Worm (Caenorhabditis elegans) whole organism, L2 larva: ENCODE data around the gene H14N18.2.

Source experiments
- C34F6.9 ChIP-seq: fragments of 150-350 bp; optimal IDR thresholded peaks from 2 replicates; lab custom pipeline; 2014; ENCODE audit warnings: missing biosample characterization, missing genetic modification characterization
- F13H6.1 ChIP-seq: sonication (generic microtip); optimal IDR thresholded peaks from 2 replicates; lab custom pipeline; 2016; ENCODE audit warnings: missing genetic modification characterization, missing compliant biosample characterization
- R02D3.7 ChIP-seq: fragments of 150-350 bp; optimal IDR thresholded peaks from 2 replicates; lab custom pipeline; 2014; ENCODE audit warnings: missing biosample characterization, missing genetic modification characterization
- Y55F3AM.14 ChIP-seq: fragments of 200-800 bp; sonication (Bioruptor generic); optimal IDR thresholded peaks from 2 replicates; lab custom pipeline; 2018; ENCODE audit warnings: mild to moderate bottlenecking, missing genetic modification characterization, missing compliant biosample characterization
- alr-1 ChIP-seq: fragments of 150-350 bp; optimal IDR thresholded peaks from 2 replicates; lab custom pipeline; 2014; ENCODE audit warnings: missing biosample characterization, missing genetic modification characterization
- aly-2 ChIP-seq: fragments of 150-350 bp; optimal IDR thresholded peaks from 2 replicates; lab custom pipeline; 2014; ENCODE audit warnings: missing biosample characterization, missing genetic modification characterization
- blmp-1 ChIP-seq: sonication (generic microtip); optimal IDR thresholded peaks from 2 replicates; lab custom pipeline; 2017; ENCODE audit warnings: missing genetic modification characterization, mild to moderate bottlenecking, missing compliant biosample characterization, antibody characterized with exemption, moderate library complexity; ENCODE audit not compliant: insufficient read depth
- ceh-82 ChIP-seq: fragments of 150-350 bp; optimal IDR thresholded peaks from 2 replicates; lab custom pipeline; 2014; ENCODE audit warnings: missing biosample characterization, missing genetic modification characterization
- crh-2 ChIP-seq: sonication (generic microtip); optimal IDR thresholded peaks from 2 replicates; lab custom pipeline; 2017; ENCODE audit warnings: missing biosample characterization, missing genetic modification characterization
- dmd-4 ChIP-seq: sonication (generic microtip); optimal IDR thresholded peaks from 2 replicates; lab custom pipeline; 2017; ENCODE audit warnings: missing biosample characterization, missing genetic modification characterization
- egl-27 ChIP-seq: sonication (generic microtip); optimal IDR thresholded peaks from 3 replicates; lab custom pipeline; 2017; ENCODE audit warnings: missing biosample characterization, missing genetic modification reagents, missing genetic modification characterization
- elt-3 ChIP-seq: sonication (generic microtip); optimal IDR thresholded peaks from 2 replicates; lab custom pipeline; 2017; ENCODE audit warnings: missing biosample characterization, missing genetic modification characterization
- fos-1 ChIP-seq: fragments of 150-350 bp; optimal IDR thresholded peaks from 2 replicates; lab custom pipeline; 2014; ENCODE audit warnings: missing biosample characterization, missing genetic modification characterization
- gmeb-1 ChIP-seq: fragments of 150-350 bp; optimal IDR thresholded peaks from 2 replicates; lab custom pipeline; 2014; ENCODE audit warnings: missing biosample characterization, missing genetic modification characterization
- lin-11 ChIP-seq: fragments of 150-350 bp; sonication (generic microtip); optimal IDR thresholded peaks from 2 replicates; lab custom pipeline; 2014; ENCODE audit warnings: missing biosample characterization, missing genetic modification characterization, inconsistent platforms, mixed read lengths
- lin-39 ChIP-seq: fragments of 150-350 bp; optimal IDR thresholded peaks from 2 replicates; lab custom pipeline; 2014; ENCODE audit warnings: missing biosample characterization, missing genetic modification reagents, missing genetic modification characterization
- lsy-2 ChIP-seq, 2 experiments: fragments of 150-350 bp in 1 of 2; sonication (generic microtip) in 1 of 2; optimal IDR thresholded peaks; 2 replicates each; lab custom pipeline; 2014 to 2017; ENCODE audit warnings: missing biosample characterization in 2 of 2, missing genetic modification characterization in 2 of 2
- mdl-1 ChIP-seq, 2 experiments: fragments of 150-350 bp in 1 of 2; sonication (generic microtip) in 1 of 2; optimal IDR thresholded peaks; 2 replicates each; lab custom pipeline; 2017; ENCODE audit warnings: missing biosample characterization in 2 of 2, missing genetic modification characterization in 2 of 2
- nhr-10 ChIP-seq: sonication (generic microtip); optimal IDR thresholded peaks from 2 replicates; lab custom pipeline; 2017; ENCODE audit warnings: missing biosample characterization, missing genetic modification characterization
- nhr-12 ChIP-seq: fragments of 150-350 bp; optimal IDR thresholded peaks from 2 replicates; lab custom pipeline; 2014; ENCODE audit warnings: missing biosample characterization, missing genetic modification characterization
- nhr-129 ChIP-seq: fragments of 150-350 bp; optimal IDR thresholded peaks from 2 replicates; lab custom pipeline; 2014; ENCODE audit warnings: missing biosample characterization, missing genetic modification characterization
- nhr-21 ChIP-seq: fragments of 150-350 bp; optimal IDR thresholded peaks from 2 replicates; lab custom pipeline; 2014; ENCODE audit warnings: missing biosample characterization, missing genetic modification characterization
- nhr-23 ChIP-seq: fragments of 150-350 bp; optimal IDR thresholded peaks from 2 replicates; lab custom pipeline; 2014; ENCODE audit warnings: missing biosample characterization, missing genetic modification reagents, missing genetic modification characterization
- nhr-237 ChIP-seq: fragments of 150-350 bp; optimal IDR thresholded peaks from 2 replicates; lab custom pipeline; 2014; ENCODE audit warnings: missing biosample characterization, missing genetic modification characterization
- nhr-25 ChIP-seq: fragments of 150-350 bp; sonication (generic microtip); optimal IDR thresholded peaks from 3 replicates; lab custom pipeline; 2014; ENCODE audit warnings: missing biosample characterization, missing genetic modification characterization
- nhr-6 ChIP-seq: fragments of 150-350 bp; optimal IDR thresholded peaks from 2 replicates; lab custom pipeline; 2014; ENCODE audit warnings: missing biosample characterization, missing genetic modification characterization
- nhr-77 ChIP-seq: fragments of 150-350 bp; optimal IDR thresholded peaks from 2 replicates; lab custom pipeline; 2014; ENCODE audit warnings: missing biosample characterization, missing genetic modification characterization
- sem-4 ChIP-seq: fragments of 150-350 bp; optimal IDR thresholded peaks from 2 replicates; lab custom pipeline; 2014; ENCODE audit warnings: missing biosample characterization, missing genetic modification reagents, missing genetic modification characterization
- sma-9 ChIP-seq, 2 experiments: fragments of 150-350 bp in 1 of 2; sonication (generic microtip) in 1 of 2; optimal IDR thresholded peaks; 2 replicates each; lab custom pipeline; 2014 to 2016; ENCODE audit warnings: missing genetic modification characterization in 2 of 2, mild to moderate bottlenecking in 1 of 2, missing biosample characterization in 1 of 2, missing compliant biosample characterization in 1 of 2, missing genetic modification reagents in 1 of 2, moderate library complexity in 1 of 2
- snpc-4 ChIP-seq: fragments of 150-350 bp; optimal IDR thresholded peaks from 2 replicates; lab custom pipeline; 2014; ENCODE audit warnings: missing biosample characterization, missing genetic modification characterization
- unc-39 ChIP-seq: fragments of 150-350 bp; optimal IDR thresholded peaks from 2 replicates; lab custom pipeline; 2014; ENCODE audit warnings: missing biosample characterization, missing genetic modification characterization
- unc-55 ChIP-seq: fragments of 150-350 bp; sonication (generic microtip); optimal IDR thresholded peaks from 3 replicates; lab custom pipeline; 2014; ENCODE audit warnings: missing biosample characterization, missing genetic modification reagents, missing genetic modification characterization
- zag-1 ChIP-seq: fragments of 150-350 bp; optimal IDR thresholded peaks from 2 replicates; lab custom pipeline; 2014; ENCODE audit warnings: missing biosample characterization, missing genetic modification characterization
- ztf-1 ChIP-seq: fragments of 200-800 bp; sonication (Bioruptor generic); conservative IDR thresholded peaks from 2 replicates; pipeline ENCODE4 v1.3.6; 2022; ENCODE audit warnings: missing genetic modification characterization, missing compliant biosample characterization
- ztf-11 ChIP-seq: sonication (generic microtip); optimal IDR thresholded peaks from 2 replicates; lab custom pipeline; 2017; ENCODE audit warnings: missing biosample characterization, missing genetic modification characterization

H14N18.2 gene

ce11 chrV:8947499-8947898 is 15.1 kb downstream of the H14N18.2 start, which contains the start of gene gck-1:
Gene gck-1, plus strand, starts transcription at chrV:8947799.
- TF ChIP-seq nhr-21 (tag; lab: Kevin White, UChicago): no peak
- no peak for TF ChIP-seq ztf-1 (GFP tag; lab: Robert Waterston, UW)
- no peak for TF ChIP-seq C34F6.9 (tag; lab: Kevin White, UChicago)
- no peak for TF ChIP-seq gmeb-1 (tag; lab: Kevin White, UChicago)
- TF ChIP-seq elt-3 (tag; lab: Kevin White, UChicago): no peak
- TF ChIP-seq blmp-1: no peak
- no peak for TF ChIP-seq ceh-82
- TF ChIP-seq nhr-10: no peak
- TF ChIP-seq sma-9 (GFP tag; optimal IDR thresholded peaks at IDR 0.05; lab: Kevin White, UChicago): no peak
- no peak for TF ChIP-seq sma-9 (tag; optimal IDR thresholded peaks at IDR 0.05; lab: Kevin White, UChicago)

- TF ChIP-seq nhr-23 (no peak), fos-1 (tag; lab: Kevin White, UChicago) (peak; percentile 66)
Measured at ce11 chrV:8948365-8948764, 15.9 kb downstream of the H14N18.2 start.

DNA sequence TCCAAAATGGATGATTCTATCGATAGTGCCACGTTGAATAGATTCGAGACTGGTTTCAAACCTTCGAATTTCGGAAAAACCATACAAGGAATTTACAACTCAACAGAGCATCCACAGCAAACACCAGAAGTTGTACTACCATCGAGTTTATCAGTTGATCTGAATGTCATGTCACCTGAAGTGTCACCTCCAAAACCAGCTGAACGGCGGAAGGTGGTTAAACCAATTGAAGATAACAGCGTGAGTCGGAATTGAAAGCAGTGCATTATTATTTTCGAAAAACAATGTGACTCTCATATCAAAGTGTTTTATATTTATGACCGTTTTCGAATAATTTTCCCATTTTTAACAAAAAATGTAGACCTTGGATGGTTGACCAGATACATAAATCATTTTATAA is 16.6 kb downstream of the H14N18.2 start:
- TF ChIP-seq crh-2 (tag; lab: Kevin White, UChicago) (no peak), fos-1 (tag; lab: Kevin White, UChicago) (no peak), aly-2 (tag; lab: Kevin White, UChicago) (no peak), nhr-129 (tag; lab: Kevin White, UChicago) (no peak), nhr-21 (tag; lab: Kevin White, UChicago) (no peak), nhr-6 (no peak), nhr-25 (no peak), zag-1 (tag; lab: Kevin White, UChicago) (no peak), unc-55 (GFP tag; lab: Kevin White, UChicago) (no peak), nhr-77 (tag; lab: Kevin White, UChicago) (no peak), nhr-237 (tag; lab: Kevin White, UChicago) (no peak), mdl-1 (tag; optimal IDR thresholded peaks at IDR 0.05; lab: Kevin White, UChicago) (no peak), dmd-4 (no peak), ztf-11 (tag; lab: Kevin White, UChicago) (no peak), blmp-1 (no peak), lsy-2 (tag; optimal IDR thresholded peaks at IDR 0.05; lab: Kevin White, UChicago) (no peak), C34F6.9 (tag; lab: Kevin White, UChicago) (no peak), gmeb-1 (tag; lab: Kevin White, UChicago) (no peak), alr-1 (tag; lab: Kevin White, UChicago) (no peak), snpc-4 (tag; lab: Kevin White, UChicago) (no peak)
- TF ChIP-seq, all 48 proteins: peak for 0

ce11 chrV:8949873-8950272 is 17.5 kb downstream of the H14N18.2 start:
- TF ChIP-seq ztf-1 (GFP tag; lab: Robert Waterston, UW) (no peak), Y55F3AM.14 (GFP tag; lab: Kevin White, UChicago) (no peak), lin-11 (tag; lab: Kevin White, UChicago) (no peak), nhr-6 (no peak), sem-4 (no peak), ztf-11 (tag; lab: Kevin White, UChicago) (no peak), nhr-12 (tag; lab: Kevin White, UChicago) (no peak), alr-1 (tag; lab: Kevin White, UChicago) (no peak), F13H6.1 (tag; lab: Kevin White, UChicago) (no peak), zag-1 (tag; lab: Kevin White, UChicago) (no peak), lin-39 (tag; lab: Kevin White, UChicago) (no peak), unc-39 (tag; lab: Kevin White, UChicago) (no peak), gmeb-1 (tag; lab: Kevin White, UChicago) (no peak), lsy-2 (tag; optimal IDR thresholded peaks at IDR 0.05; lab: Kevin White, UChicago) (no peak), nhr-10 (no peak)

ce11 chrV:8956387-8957095 is 24.1 kb downstream of the H14N18.2 start, which contains the start of gene ttc-17:
Gene ttc-17, plus strand, starts transcription at chrV:8957045.
- TF ChIP-seq F13H6.1 (tag; lab: Kevin White, UChicago) (no peak), nhr-21 (tag; lab: Kevin White, UChicago) (no peak), dmd-4 (no peak), R02D3.7 (tag; lab: Kevin White, UChicago) (no peak), nhr-23 (no peak), nhr-77 (tag; lab: Kevin White, UChicago) (no peak), gmeb-1 (tag; lab: Kevin White, UChicago) (no peak), lin-39 (tag; lab: Kevin White, UChicago) (no peak), ztf-11 (tag; lab: Kevin White, UChicago) (no peak), egl-27 (tag; lab: Kevin White, UChicago) (no peak)
